Worm (Caenorhabditis elegans) whole organism, L4 larva: ENCODE measurements around the gene efk-1.

Source experiments
- F26F4.8 ChIP-seq: fragments of 200-800 bp; sonication (Bioruptor generic); conservative IDR thresholded peaks from 2 replicates; pipeline ENCODE4 v1.3.6; 2022; ENCODE audit warnings: missing genetic modification characterization, missing compliant biosample characterization
- F44E2.7 ChIP-seq: fragments of 200-800 bp; sonication (Bioruptor generic); IDR thresholded peaks from 2 replicates; pipeline ENCODE4 v2.1.2; 2022; ENCODE audit warnings: missing genetic modification characterization, missing compliant biosample characterization
- F49E8.2 ChIP-seq: sonication (generic microtip); optimal IDR thresholded peaks from 2 replicates; lab custom pipeline; 2016; ENCODE audit warnings: missing compliant biosample characterization, mild to moderate bottlenecking, missing genetic modification characterization, borderline replicate concordance
- R02D3.7 ChIP-seq: fragments of 150-350 bp; sonication (generic microtip); optimal IDR thresholded peaks from 3 replicates; lab custom pipeline; 2014; ENCODE audit warnings: missing biosample characterization, missing genetic modification characterization
- T20F7.1 ChIP-seq: fragments of 200-800 bp; sonication (Bioruptor generic); optimal IDR thresholded peaks from 2 replicates; lab custom pipeline; 2018; ENCODE audit warnings: mild to moderate bottlenecking, missing genetic modification characterization, missing compliant biosample characterization
- T26A8.4 ChIP-seq: fragments of 200-800 bp; sonication (Bioruptor generic); IDR thresholded peaks from 2 replicates; pipeline ENCODE4 v1.3.6; 2022; ENCODE audit warnings: missing genetic modification characterization, missing compliant biosample characterization
- Y105C5A.15 ChIP-seq: fragments of 200-800 bp; sonication (Bioruptor generic); IDR thresholded peaks from 2 replicates; pipeline ENCODE4 v1.3.6; 2022; ENCODE audit warnings: missing genetic modification characterization, missing compliant biosample characterization
- Y75B8A.6 ChIP-seq: fragments of 200-800 bp; sonication (Bioruptor generic); IDR thresholded peaks from 2 replicates; pipeline ENCODE4 v1.3.6; 2022; ENCODE audit warnings: missing genetic modification reagents, missing genetic modification characterization, missing compliant biosample characterization
- aha-1 ChIP-seq: fragments of 150-350 bp; peaks from one replicate; lab custom pipeline; 2014; ENCODE audit warnings: missing biosample characterization, missing genetic modification characterization
- aly-2 ChIP-seq: sonication (generic microtip); optimal IDR thresholded peaks from 2 replicates; lab custom pipeline; 2018; ENCODE audit warnings: missing biosample characterization, missing genetic modification characterization
- arid-1 ChIP-seq: fragments of 200-800 bp; sonication (Bioruptor generic); conservative IDR thresholded peaks from 2 replicates; pipeline ENCODE4 v1.3.6; 2022; ENCODE audit warnings: missing genetic modification reagents, missing genetic modification characterization, missing compliant biosample characterization
- cey-2 ChIP-seq: sonication (generic microtip); optimal IDR thresholded peaks from 3 replicates; lab custom pipeline; 2017; ENCODE audit warnings: missing genetic modification characterization, mild to moderate bottlenecking, missing compliant biosample characterization, antibody characterized with exemption, borderline replicate concordance; ENCODE audit not compliant: insufficient read depth
- daf-12 ChIP-seq: fragments of 150-350 bp; optimal IDR thresholded peaks from 2 replicates; lab custom pipeline; 2014; ENCODE audit warnings: missing biosample characterization, missing genetic modification reagents, missing genetic modification characterization
- daf-16 ChIP-seq, 3 experiments: sonication (generic microtip); optimal IDR thresholded peaks; 2 replicates each; lab custom pipeline; 2016 to 2017; ENCODE audit warnings: missing genetic modification characterization in 3 of 3, missing genetic modification reagents in 3 of 3, mild to moderate bottlenecking in 2 of 3, missing compliant biosample characterization in 2 of 3, missing biosample characterization in 1 of 3, moderate library complexity in 1 of 3
- dmd-6 ChIP-seq: fragments of 200-800 bp; sonication (Bioruptor generic); IDR thresholded peaks from 2 replicates; pipeline ENCODE4 v1.3.6; 2022; ENCODE audit warnings: missing genetic modification reagents, missing genetic modification characterization, missing compliant biosample characterization
- dve-1 ChIP-seq: sonication (generic microtip); optimal IDR thresholded peaks from 2 replicates; lab custom pipeline; 2017; ENCODE audit warnings: antibody characterized with exemption, mild to moderate bottlenecking, missing genetic modification characterization, missing compliant biosample characterization; ENCODE audit not compliant: insufficient read depth
- fos-1 ChIP-seq: fragments of 150-350 bp; optimal IDR thresholded peaks from 2 replicates; lab custom pipeline; 2014; ENCODE audit warnings: missing biosample characterization, missing genetic modification characterization
- hif-1 ChIP-seq, 2 experiments: sonication (generic microtip); optimal IDR thresholded peaks; 2 replicates each; lab custom pipeline; 2016 to 2017; ENCODE audit warnings: missing compliant biosample characterization in 2 of 2, missing genetic modification characterization in 2 of 2, missing genetic modification reagents in 2 of 2, missing genotype in 2 of 2, mild to moderate bottlenecking in 1 of 2
- hlh-11 ChIP-seq: fragments of 200-800 bp; sonication (Bioruptor generic); optimal IDR thresholded peaks from 2 replicates; lab custom pipeline; 2018; ENCODE audit warnings: mild to moderate bottlenecking, missing genetic modification characterization, missing compliant biosample characterization
- hlh-30 ChIP-seq: sonication (generic microtip); optimal IDR thresholded peaks from 2 replicates; lab custom pipeline; 2017; ENCODE audit warnings: antibody characterized with exemption, mild to moderate bottlenecking, missing genetic modification characterization, missing compliant biosample characterization; ENCODE audit not compliant: insufficient read depth
- lin-15B ChIP-seq: fragments of 150-350 bp; sonication (generic microtip); optimal IDR thresholded peaks from 3 replicates; lab custom pipeline; 2014; ENCODE audit warnings: missing biosample characterization, missing genetic modification characterization
- lsy-2 ChIP-seq, 2 experiments: fragments of 150-350 bp in 1 of 2; sonication (generic microtip) in 1 of 2; optimal IDR thresholded peaks; 2 replicates each; lab custom pipeline; 2014 to 2017; ENCODE audit warnings: missing biosample characterization in 2 of 2, missing genetic modification characterization in 2 of 2
- mdt-29 ChIP-seq: fragments of 200-800 bp; sonication (Bioruptor generic); IDR thresholded peaks from 2 replicates; pipeline ENCODE4 v1.3.6; 2022; ENCODE audit warnings: missing genetic modification reagents, missing genetic modification characterization, missing compliant biosample characterization
- mxl-3 ChIP-seq: fragments of 200-800 bp; sonication (Bioruptor generic); optimal IDR thresholded peaks from 2 replicates; lab custom pipeline; 2018; ENCODE audit warnings: mild to moderate bottlenecking, missing genetic modification characterization, missing compliant biosample characterization
- nhr-10 ChIP-seq: fragments of 150-350 bp; optimal IDR thresholded peaks from 2 replicates; lab custom pipeline; 2014; ENCODE audit warnings: missing biosample characterization, missing genetic modification characterization
- nhr-102 ChIP-seq: sonication (generic microtip); optimal IDR thresholded peaks from 2 replicates; lab custom pipeline; 2016; ENCODE audit warnings: mild to moderate bottlenecking, missing genetic modification characterization, moderate library complexity, missing compliant biosample characterization
- nhr-111 ChIP-seq: fragments of 200-800 bp; sonication (Bioruptor generic); optimal IDR thresholded peaks from 2 replicates; lab custom pipeline; 2018; ENCODE audit warnings: mild to moderate bottlenecking, missing genetic modification characterization, missing compliant biosample characterization
- nhr-237 ChIP-seq: sonication (generic microtip); optimal IDR thresholded peaks from 2 replicates; lab custom pipeline; 2017; ENCODE audit warnings: missing biosample characterization, missing genetic modification characterization
- nhr-28 ChIP-seq: fragments of 150-350 bp; optimal IDR thresholded peaks from 2 replicates; lab custom pipeline; 2014; ENCODE audit warnings: missing biosample characterization, missing genetic modification characterization
- nhr-41 ChIP-seq: fragments of 200-800 bp; sonication (Bioruptor generic); IDR thresholded peaks from 2 replicates; pipeline ENCODE4 v1.3.6; 2022; ENCODE audit warnings: missing genetic modification reagents, missing genetic modification characterization, missing compliant biosample characterization
- nhr-48 ChIP-seq: sonication (generic microtip); optimal IDR thresholded peaks from 2 replicates; lab custom pipeline; 2016; ENCODE audit warnings: mild to moderate bottlenecking, missing genetic modification characterization, missing compliant biosample characterization
- nhr-76 ChIP-seq: fragments of 150-350 bp; optimal IDR thresholded peaks from 2 replicates; lab custom pipeline; 2014; ENCODE audit warnings: missing biosample characterization, missing genetic modification characterization
- nhr-77 ChIP-seq: fragments of 150-350 bp; optimal IDR thresholded peaks from 2 replicates; lab custom pipeline; 2014; ENCODE audit warnings: missing biosample characterization, missing genetic modification characterization
- php-3 ChIP-seq: fragments of 200-800 bp; sonication (Bioruptor generic); IDR thresholded peaks from 2 replicates; pipeline ENCODE4 v1.3.6; 2022; ENCODE audit warnings: missing genetic modification reagents, missing genetic modification characterization, missing compliant biosample characterization
- rbr-2 ChIP-seq: sonication (generic microtip); optimal IDR thresholded peaks from 2 replicates; lab custom pipeline; 2016; ENCODE audit warnings: missing genotype, missing genetic modification characterization, missing compliant biosample characterization
- snpc-1.2 ChIP-seq: fragments of 200-800 bp; sonication (Bioruptor generic); IDR thresholded peaks from 2 replicates; pipeline ENCODE4 v1.3.6; 2022; ENCODE audit warnings: missing genetic modification reagents, missing genetic modification characterization, missing compliant biosample characterization
- tag-97 ChIP-seq: fragments of 200-800 bp; sonication (Bioruptor generic); IDR thresholded peaks from 2 replicates; pipeline ENCODE4 v1.3.6; 2022; ENCODE audit warnings: missing genetic modification characterization, missing compliant biosample characterization
- unc-62 ChIP-seq, 3 experiments: fragments of 150-350 bp in 1 of 3; sonication (generic microtip); optimal IDR thresholded peaks in 2 of 3; peaks in 1 of 3; 1 replicate in 1 of 3; 2 replicates in 2 of 3; lab custom pipeline; 2014 to 2017; ENCODE audit warnings: missing biosample characterization in 3 of 3, missing genetic modification characterization in 3 of 3, missing genetic modification reagents in 3 of 3, missing genotype in 1 of 3
- vab-7 ChIP-seq: fragments of 200-800 bp; sonication (Bioruptor generic); IDR thresholded peaks from 2 replicates; pipeline ENCODE4 v1.3.6; 2022; ENCODE audit warnings: missing genetic modification reagents, missing genetic modification characterization, missing compliant biosample characterization
- zip-2 ChIP-seq: fragments of 150-350 bp; optimal IDR thresholded peaks from 2 replicates; lab custom pipeline; 2014; ENCODE audit warnings: missing biosample characterization, missing genetic modification characterization

efk-1 gene

ce11 chrIII:6147903-6148302 is 20.4 kb downstream of the efk-1 start, which contains the start of gene Y42G9A.2:
Gene Y42G9A.2, plus strand, starts transcription at chrIII:6148186.
- TF ChIP-seq nhr-10 (tag; lab: Kevin White, UChicago) (no peak), daf-12 (no peak), vab-7 (GFP tag; lab: Robert Waterston, UW) (no peak), Y75B8A.6 (GFP tag; lab: Robert Waterston, UW) (no peak), nhr-76 (tag; lab: Kevin White, UChicago) (no peak), daf-16 (GFP tag; optimal IDR thresholded peaks at IDR 0.05; lab: Kevin White, UChicago) (no peak), daf-16 (tag; optimal IDR thresholded peaks at IDR 0.05; lab: Kevin White, UChicago) (no peak), R02D3.7 (tag; lab: Kevin White, UChicago) (no peak), aha-1 (tag; lab: Kevin White, UChicago) (peak; percentile 85), T20F7.1 (GFP tag; lab: Kevin White, UChicago) (peak; percentile 52), mdt-29 (GFP tag; lab: Robert Waterston, UW) (no peak), php-3 (GFP tag; lab: Robert Waterston, UW) (no peak), nhr-102 (tag; lab: Kevin White, UChicago) (no peak), nhr-48 (no peak), nhr-41 (GFP tag; lab: Robert Waterston, UW) (no peak), Y105C5A.15 (GFP tag; lab: Robert Waterston, UW) (no peak), zip-2 (tag; lab: Kevin White, UChicago) (peak; percentile 8)

- TF ChIP-seq fos-1, result no peak
- peak in 1 of 2 experiments; percentile 93 for TF ChIP-seq unc-62 (GFP tag; optimal IDR thresholded peaks at IDR 0.05 in 1 of 2; lab: Kevin White, UChicago)
- no peak for TF ChIP-seq unc-62 (tag; optimal IDR thresholded peaks at IDR 0.05; lab: Kevin White, UChicago)
- TF ChIP-seq snpc-1.2 (GFP tag; lab: Robert Waterston, UW), result no peak
These were observed 21.6 kb downstream of the efk-1 start for ce11 chrIII:6146797-6147196.

ce11 chrIII:6145896-6146295 is 22.5 kb downstream of the efk-1 start, which contains the start of gene Y42G9A.3:
Gene Y42G9A.3, plus strand, starts transcription at chrIII:6146258.
- no peak for TF ChIP-seq aly-2
- peak; percentile 45; the same call in 1 of the 2 replicates for TF ChIP-seq dmd-6 (GFP tag; lab: Robert Waterston, UW)
- peak; percentile 5 for TF ChIP-seq mxl-3 (GFP tag; lab: Kevin White, UChicago)
- peak; percentile 53 for TF ChIP-seq nhr-28 (tag; lab: Kevin White, UChicago)
- TF ChIP-seq hlh-30 (tag; lab: Kevin White, UChicago), result peak; percentile 38
- TF ChIP-seq nhr-102 (tag; lab: Kevin White, UChicago), result no peak
- TF ChIP-seq daf-16 (GFP tag; optimal IDR thresholded peaks at IDR 0.05; lab: Kevin White, UChicago), result no peak
- peak; percentile 30 for TF ChIP-seq daf-16 (tag; optimal IDR thresholded peaks at IDR 0.05; lab: Kevin White, UChicago)
- no peak for TF ChIP-seq nhr-77 (tag; lab: Kevin White, UChicago)
- no peak for TF ChIP-seq unc-62 (GFP tag; optimal IDR thresholded peaks at IDR 0.05 in 1 of 2; lab: Kevin White, UChicago)
- TF ChIP-seq unc-62 (tag; optimal IDR thresholded peaks at IDR 0.05; lab: Kevin White, UChicago), result no peak
- no peak for TF ChIP-seq T26A8.4 (GFP tag; lab: Robert Waterston, UW)

ce11 chrIII:6145309-6145708 is 23.0 kb downstream of the efk-1 start:
- TF ChIP-seq mxl-3 (GFP tag; lab: Kevin White, UChicago) (peak; percentile 60), hif-1 (tag; optimal IDR thresholded peaks at IDR 0.05; lab: Kevin White, UChicago) (no peak), arid-1 (GFP tag; lab: Robert Waterston, UW) (no peak), nhr-111 (no peak), Y105C5A.15 (GFP tag; lab: Robert Waterston, UW) (no peak), nhr-77 (tag; lab: Kevin White, UChicago) (no peak), cey-2 (tag; lab: Kevin White, UChicago) (no peak), F44E2.7 (GFP tag; lab: Robert Waterston, UW) (no peak), lin-15B (tag; lab: Kevin White, UChicago) (no peak), F26F4.8 (GFP tag; lab: Robert Waterston, UW) (no peak), dmd-6 (GFP tag; lab: Robert Waterston, UW) (peak; percentile 48; the same call in 1 of the 2 replicates), lsy-2 (tag; optimal IDR thresholded peaks at IDR 0.05; lab: Kevin White, UChicago) (peak in 1 of 2 experiments; percentile 40), nhr-48 (peak; percentile 23), aha-1 (tag; lab: Kevin White, UChicago) (peak; percentile 84), nhr-237 (tag; lab: Kevin White, UChicago) (no peak), hlh-11 (tag; lab: Kevin White, UChicago) (peak; percentile 54), nhr-28 (tag; lab: Kevin White, UChicago) (peak; percentile 1), nhr-41 (GFP tag; lab: Robert Waterston, UW) (no peak), F49E8.2 (no peak), mdt-29 (GFP tag; lab: Robert Waterston, UW) (no peak), rbr-2 (tag; lab: Kevin White, UChicago) (no peak), tag-97 (GFP tag; lab: Robert Waterston, UW) (no peak), fos-1 (no peak), R02D3.7 (tag; lab: Kevin White, UChicago) (no peak), dve-1 (tag; lab: Kevin White, UChicago) (peak; percentile 28)
- TF ChIP-seq, all 104 proteins: peak for 8
